Fruit fly (Drosophila melanogaster) ovary, adult (tissue): ENCODE results near the gene CG18581.

Experiments used
- CG17801 ChIP-seq: fragments of 200-800 bp; optimal IDR thresholded peaks from 2 replicates; lab custom pipeline; 2019; ENCODE audit warnings: missing biosample characterization, mild to moderate bottlenecking, missing genetic modification characterization, moderate library complexity; ENCODE audit not compliant: partially characterized antibody

CG18581 gene

DNA sequence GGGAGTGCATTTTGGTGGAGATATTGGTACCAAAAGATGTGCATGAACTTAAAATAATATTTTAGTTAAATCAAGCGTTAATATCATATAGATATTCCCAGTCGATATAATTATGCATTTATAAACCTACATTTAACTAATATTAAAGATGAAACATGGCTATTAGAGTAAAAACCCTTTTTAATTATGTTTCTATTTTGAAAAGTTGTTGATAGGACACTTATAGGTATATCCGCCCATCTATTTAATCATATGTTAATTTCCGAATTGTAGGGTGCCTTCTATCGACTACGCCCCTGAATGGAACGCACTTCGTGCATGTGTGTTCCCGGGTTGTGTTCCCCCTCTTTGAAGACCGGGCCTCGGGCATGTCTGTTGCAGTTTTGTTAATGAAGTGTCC, 44.2 kb downstream of the CG18581 start:
- no peak for TF ChIP-seq CG17801 (GFP tag; lab: Kevin White, UChicago)

DNA sequence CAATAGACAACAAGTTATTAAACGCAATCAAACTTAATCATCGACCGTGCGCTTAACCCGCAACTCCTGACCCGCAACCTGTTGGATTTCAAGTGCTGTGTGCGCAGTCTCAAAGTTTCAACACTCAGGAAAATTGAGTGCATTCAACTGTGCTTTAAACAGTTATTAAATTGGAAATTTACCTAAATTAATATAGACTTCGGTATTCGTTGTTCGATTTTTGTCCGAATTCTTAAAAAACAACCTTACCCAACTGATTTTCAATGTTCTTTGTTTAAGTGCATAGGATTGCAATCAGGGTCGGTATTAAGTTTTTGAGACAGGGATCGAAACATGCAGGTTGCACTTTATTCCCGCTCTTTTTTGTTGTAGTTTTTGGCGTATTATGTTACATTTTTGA, 44.9 kb downstream of the CG18581 start:
- TF ChIP-seq CG17801 (GFP tag; lab: Kevin White, UChicago) = no peak
